Worm (Caenorhabditis elegans) whole organism, young adult: ENCODE measurements around the gene adt-2.

ENCODE experiments used
- F22D6.2 ChIP-seq: sonication (generic microtip); optimal IDR thresholded peaks from 2 replicates; lab custom pipeline; 2016; ENCODE audit warnings: mild to moderate bottlenecking, missing genetic modification characterization, missing compliant biosample characterization
- ama-1 ChIP-seq, 3 experiments: fragments of 150-350 bp in 1 of 3; sonication (generic microtip) in 2 of 3; optimal IDR thresholded peaks; 2 replicates each; lab custom pipeline; 2014 to 2018; ENCODE audit warnings: missing biosample characterization in 2 of 3, missing genetic modification characterization in 2 of 3, missing genetic modification reagents in 2 of 3
- attf-6 ChIP-seq: fragments of 200-800 bp; sonication (Bioruptor generic); IDR thresholded peaks from 2 replicates; pipeline ENCODE4 v1.3.6; 2022; ENCODE audit warnings: missing genetic modification reagents, missing genetic modification characterization, missing compliant biosample characterization
- bed-1 ChIP-seq: fragments of 200-800 bp; sonication (Bioruptor generic); IDR thresholded peaks from 2 replicates; pipeline ENCODE4 v1.3.6; 2022; ENCODE audit warnings: missing genetic modification reagents, missing genetic modification characterization, missing compliant biosample characterization
- ceh-58 ChIP-seq: fragments of 200-800 bp; sonication (Bioruptor generic); IDR thresholded peaks from 2 replicates; pipeline ENCODE4 v1.3.6; 2022; ENCODE audit warnings: missing genetic modification characterization, missing compliant biosample characterization
- dpl-1 ChIP-seq: fragments of 150-350 bp; optimal IDR thresholded peaks from 2 replicates; lab custom pipeline; 2014; ENCODE audit warnings: missing biosample characterization, missing genetic modification reagents, missing genetic modification characterization
- egrh-3 ChIP-seq: fragments of 200-800 bp; sonication (Bioruptor generic); IDR thresholded peaks from 2 replicates; pipeline ENCODE4 v1.3.6; 2022; ENCODE audit warnings: missing genetic modification reagents, missing genetic modification characterization, missing compliant biosample characterization
- hlh-12 ChIP-seq: sonication (generic microtip); optimal IDR thresholded peaks from 2 replicates; lab custom pipeline; 2016; ENCODE audit warnings: missing genetic modification characterization, missing compliant biosample characterization
- lin-26 ChIP-seq: fragments of 200-800 bp; sonication (Bioruptor generic); IDR thresholded peaks from 2 replicates; pipeline ENCODE4 v1.3.6; 2022; ENCODE audit warnings: missing genetic modification reagents, missing genetic modification characterization, missing compliant biosample characterization
- lin-40 ChIP-seq: sonication (generic microtip); optimal IDR thresholded peaks from 2 replicates; lab custom pipeline; 2016; ENCODE audit warnings: missing genetic modification characterization, mild to moderate bottlenecking, missing compliant biosample characterization, missing genotype, missing genetic modification reagents
- snpc-1.3 ChIP-seq: sonication (generic microtip); optimal IDR thresholded peaks from 2 replicates; lab custom pipeline; 2017; ENCODE audit warnings: missing genetic modification characterization, mild to moderate bottlenecking, missing compliant biosample characterization, antibody characterized with exemption, moderate library complexity, missing genotype, missing genetic modification reagents; ENCODE audit not compliant: insufficient read depth
- snpc-4 ChIP-seq, 5 experiments: fragments of 150-350 bp in 1 of 5; sonication (generic microtip) in 4 of 5; optimal IDR thresholded peaks; 2 replicates each; lab custom pipeline; 2014 to 2018; ENCODE audit warnings: missing genetic modification characterization in 5 of 5, missing biosample characterization in 3 of 5, antibody characterized with exemption in 2 of 5, mild to moderate bottlenecking in 2 of 5, missing compliant biosample characterization in 2 of 5, missing genotype in 2 of 5, moderate library complexity in 2 of 5, missing genetic modification reagents in 1 of 5
- unc-62 ChIP-seq: fragments of 150-350 bp; optimal IDR thresholded peaks from 2 replicates; lab custom pipeline; 2014; ENCODE audit warnings: missing biosample characterization, missing genetic modification reagents, missing genetic modification characterization

DNA sequence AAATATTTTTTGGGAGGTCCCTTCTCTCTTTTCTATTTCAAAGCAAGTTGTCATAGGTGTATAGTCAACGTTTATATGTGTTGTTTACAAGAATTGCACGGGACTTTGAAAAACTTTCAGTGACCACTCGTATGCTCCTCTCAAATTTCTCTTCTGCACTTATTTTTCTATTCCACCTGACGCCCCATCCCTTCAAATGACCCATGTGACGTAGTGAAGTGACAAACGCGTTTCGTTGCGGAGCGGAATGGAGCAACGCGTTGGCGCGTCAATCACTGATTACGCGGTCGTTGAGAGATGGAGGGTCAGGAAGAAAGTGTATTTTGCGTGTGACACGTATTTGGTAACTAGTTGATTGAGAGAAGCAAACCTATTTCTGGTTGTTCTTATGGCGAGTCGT lies 50.0 kb downstream of the adt-2 start:
- no peak for TF ChIP-seq ceh-58
- TF ChIP-seq lin-26 (GFP tag; lab: Robert Waterston, UW): no peak
- no peak for TF ChIP-seq bed-1 (GFP tag; lab: Robert Waterston, UW)
- TF ChIP-seq egrh-3 (GFP tag; lab: Robert Waterston, UW): no peak
- no peak for TF ChIP-seq lin-40 (tag; lab: Kevin White, UChicago)
- no peak for TF ChIP-seq snpc-1.3 (tag; lab: Kevin White, UChicago)
- TF ChIP-seq unc-62 (GFP tag; lab: Kevin White, UChicago): no peak
- TF ChIP-seq snpc-4 (GFP tag; optimal IDR thresholded peaks at IDR 0.05; lab: Kevin White, UChicago): no peak
- TF ChIP-seq snpc-4 (tag; optimal IDR thresholded peaks at IDR 0.05; lab: Kevin White, UChicago): no peak
- no peak for TF ChIP-seq ama-1 (optimal IDR thresholded peaks at IDR 0.05; lab: Kevin White, UChicago)
- TF ChIP-seq ama-1 (GFP tag; optimal IDR thresholded peaks at IDR 0.05; lab: Kevin White, UChicago): no peak
- no peak for TF ChIP-seq dpl-1
- TF ChIP-seq hlh-12 (tag; lab: Kevin White, UChicago): no peak
- TF ChIP-seq F22D6.2 (tag; lab: Kevin White, UChicago): no peak
- no peak for TF ChIP-seq attf-6 (GFP tag; lab: Robert Waterston, UW)
